Worm (Caenorhabditis elegans): ENCODE results near the gene pals-28.

DNA sequence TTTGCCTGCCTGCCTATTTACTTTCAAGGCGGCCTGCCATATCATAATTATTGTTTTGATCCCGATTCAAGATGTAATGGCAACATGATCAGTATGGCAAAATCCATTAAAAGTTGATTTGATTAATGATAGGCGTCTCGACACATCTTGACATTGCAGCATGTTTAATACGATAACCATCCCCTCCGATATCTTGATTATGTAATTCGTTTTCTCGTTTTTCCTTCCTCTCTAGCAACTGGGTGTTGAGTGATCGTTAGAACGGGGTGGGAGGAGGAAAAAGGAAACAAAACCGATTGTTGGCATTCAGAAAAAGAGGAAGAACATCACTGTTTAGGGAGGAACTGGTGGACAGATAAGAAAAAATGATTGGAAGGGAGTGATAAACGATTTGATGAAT lies 7.4 kb downstream of the pals-28 start:
- TF ChIP-seq skn-1 (tag; optimal IDR thresholded peaks at IDR 0.05) (no peak), unc-130 (tag; optimal IDR thresholded peaks at IDR 0.05) (no peak), nhr-237 (tag; optimal IDR thresholded peaks at IDR 0.05) (no peak), ets-5 (GFP tag; IDR thresholded peaks at IDR 0.05) (no peak), lsy-2 (tag; optimal IDR thresholded peaks at IDR 0.05) (no peak), fkh-10 (GFP tag; optimal IDR thresholded peaks at IDR 0.05) (no peak), nhr-77 (tag; optimal IDR thresholded peaks at IDR 0.05) (no peak), lin-35 (GFP tag; optimal IDR thresholded peaks at IDR 0.05) (no peak), nhr-12 (tag; optimal IDR thresholded peaks at IDR 0.05) (no peak), mdl-1 (tag; optimal IDR thresholded peaks at IDR 0.05) (no peak), hlh-4 (tag; optimal IDR thresholded peaks at IDR 0.05) (no peak)

Measured in whole organism, L1 larva.